Worm (Caenorhabditis elegans): ENCODE data around the gene B0244.17.
A peak's percentile ranks its signal among the peaks of the same experiment; 100 is the strongest.

Gene B0244.17

ce11 chrIII:5714230-5714983, 18.6 kb upstream of the B0244.17 start, which contains the start of gene arf-1:
TSS of gene arf-1 (plus strand) at chrIII:5714886.
- TF ChIP-seq ama-1 (optimal IDR thresholded peaks at IDR 0.05) (no peak), F13H6.1 (tag; optimal IDR thresholded peaks at IDR 0.05) (no peak), sem-4 (tag; optimal IDR thresholded peaks at IDR 0.05) (no peak), nhr-10 (tag; optimal IDR thresholded peaks at IDR 0.05) (no peak), ztf-4 (tag; optimal IDR thresholded peaks at IDR 0.05) (no peak), nhr-12 (tag; optimal IDR thresholded peaks at IDR 0.05) (no peak), Y55F3AM.14 (GFP tag; optimal IDR thresholded peaks at IDR 0.05) (no peak), nhr-237 (tag; optimal IDR thresholded peaks at IDR 0.05) (no peak), mab-5 (tag; optimal IDR thresholded peaks at IDR 0.05) (no peak), blmp-1 (tag; optimal IDR thresholded peaks at IDR 0.05; ENCODE audit: insufficient read depth) (no peak), unc-39 (tag; optimal IDR thresholded peaks at IDR 0.05) (no peak), mbf-1 (tag; optimal IDR thresholded peaks at IDR 0.05) (no peak), unc-55 (GFP tag; optimal IDR thresholded peaks at IDR 0.05) (no peak)

DNA sequence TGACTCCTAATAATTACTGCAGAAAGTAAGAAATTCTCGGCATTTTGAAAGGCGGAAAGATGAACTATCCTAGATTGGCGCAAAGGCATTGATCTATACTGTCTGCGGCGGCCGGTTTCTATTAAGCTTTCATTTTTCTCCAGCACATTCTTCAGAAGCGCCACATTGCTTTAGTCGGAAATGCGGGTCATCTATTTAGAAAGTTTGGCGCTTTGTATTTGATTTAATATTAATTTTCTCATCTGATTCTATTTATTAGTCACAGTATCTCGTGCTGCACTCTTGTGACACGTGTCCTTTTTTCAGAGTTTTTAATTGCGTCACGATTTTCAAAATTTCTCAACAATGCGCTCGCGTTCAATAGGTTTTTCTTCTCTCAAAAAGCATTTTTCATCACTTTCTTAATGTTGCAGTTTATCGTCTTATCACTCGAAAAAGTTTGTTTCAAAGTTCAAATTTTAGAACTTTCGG, 18.0 kb upstream of the B0244.17 start:
- TF ChIP-seq nhr-6 (tag; optimal IDR thresholded peaks at IDR 0.05): peak; percentile 16
- peak; percentile 2 for TF ChIP-seq sma-9 (GFP tag; optimal IDR thresholded peaks at IDR 0.05)
- no peak for TF ChIP-seq sma-9 (tag; optimal IDR thresholded peaks at IDR 0.05)
- no peak for TF ChIP-seq lin-11 (tag; optimal IDR thresholded peaks at IDR 0.05)

DNA sequence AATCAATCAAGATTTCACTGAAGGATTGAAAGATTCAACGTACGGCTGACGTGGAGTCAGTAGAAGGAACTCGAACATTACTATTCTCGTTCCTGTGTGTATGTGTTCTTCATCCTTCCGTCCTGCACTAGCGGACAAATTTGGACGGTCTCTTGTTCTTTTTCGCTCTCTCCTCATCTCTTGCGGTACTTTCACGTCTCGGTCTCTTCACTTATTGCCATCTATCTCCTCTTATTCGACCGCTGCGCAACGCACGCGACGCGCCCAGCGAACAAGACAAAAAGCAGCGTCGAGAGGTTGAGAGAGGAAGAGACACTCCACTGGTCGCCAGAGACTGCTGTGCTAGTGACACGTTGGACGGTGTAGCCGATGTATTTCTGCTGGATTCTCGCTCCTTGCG, 17.6 kb upstream of the B0244.17 start:
- TF ChIP-seq lin-11 (tag; optimal IDR thresholded peaks at IDR 0.05) (peak; percentile 84), crh-2 (tag; optimal IDR thresholded peaks at IDR 0.05) (peak; percentile 51), nhr-129 (tag; optimal IDR thresholded peaks at IDR 0.05) (peak; percentile 88), alr-1 (tag; optimal IDR thresholded peaks at IDR 0.05) (no peak), ZK546.5 (tag; optimal IDR thresholded peaks at IDR 0.05) (no peak), blmp-1 (tag; optimal IDR thresholded peaks at IDR 0.05; ENCODE audit: insufficient read depth) (peak; percentile 24), mbf-1 (tag; optimal IDR thresholded peaks at IDR 0.05) (no peak), ztf-11 (tag; optimal IDR thresholded peaks at IDR 0.05) (no peak), Y55F3AM.14 (GFP tag; optimal IDR thresholded peaks at IDR 0.05) (peak; percentile 70), mdl-1 (tag; optimal IDR thresholded peaks at IDR 0.05) (peak; percentile 63 to 68), F13H6.1 (tag; optimal IDR thresholded peaks at IDR 0.05) (peak; percentile 75), nhr-21 (tag; optimal IDR thresholded peaks at IDR 0.05) (peak; percentile 73), sem-4 (tag; optimal IDR thresholded peaks at IDR 0.05) (peak; percentile 62), ztf-1 (GFP tag; conservative IDR thresholded peaks at IDR 0.05) (no peak), nhr-23 (tag; optimal IDR thresholded peaks at IDR 0.05) (no peak), snpc-4 (tag; optimal IDR thresholded peaks at IDR 0.05) (peak; percentile 26), lsy-2 (tag; optimal IDR thresholded peaks at IDR 0.05) (peak in 1 of 2 experiments; percentile 64), ceh-16 (tag; optimal IDR thresholded peaks at IDR 0.05) (no peak), peb-1 (tag; optimal IDR thresholded peaks at IDR 0.05) (no peak), skn-1 (tag; optimal IDR thresholded peaks at IDR 0.05) (no peak), elt-1 (tag; optimal IDR thresholded peaks at IDR 0.05) (no peak), dmd-4 (tag; optimal IDR thresholded peaks at IDR 0.05) (no peak), C34F6.9 (tag; optimal IDR thresholded peaks at IDR 0.05) (peak; percentile 87), unc-55 (GFP tag; optimal IDR thresholded peaks at IDR 0.05) (peak; percentile 83), ceh-82 (tag; optimal IDR thresholded peaks at IDR 0.05) (no peak), fos-1 (tag; optimal IDR thresholded peaks at IDR 0.05) (peak; percentile 54), ama-1 (optimal IDR thresholded peaks at IDR 0.05) (no peak), nhr-25 (tag; optimal IDR thresholded peaks at IDR 0.05) (peak; percentile 60), egl-27 (tag; optimal IDR thresholded peaks at IDR 0.05) (peak; percentile 26), nhr-77 (tag; optimal IDR thresholded peaks at IDR 0.05) (no peak), ztf-4 (tag; optimal IDR thresholded peaks at IDR 0.05) (peak; percentile 7), lin-13 (GFP tag; optimal IDR thresholded peaks at IDR 0.05) (peak; percentile 12), sma-3 (GFP tag; optimal IDR thresholded peaks at IDR 0.05) (peak; percentile 34), zag-1 (tag; optimal IDR thresholded peaks at IDR 0.05) (no peak), lin-39 (tag; optimal IDR thresholded peaks at IDR 0.05) (no peak), unc-62 (GFP tag; optimal IDR thresholded peaks at IDR 0.05) (no peak)
